Worm (Caenorhabditis elegans) whole organism, L2 larva: Measurements from ENCODE around the gene cdr-1.
"Not testable (repeated sequence)": the region's sequence is repeated elsewhere in the genome, so short reads cannot be mapped to it uniquely, and the experiment has no call there.

Experiments used
- C34F6.9 ChIP-seq: fragments of 150-350 bp; optimal IDR thresholded peaks from 2 replicates; lab custom pipeline; 2014; ENCODE audit warnings: missing biosample characterization, missing genetic modification characterization
- R02D3.7 ChIP-seq: fragments of 150-350 bp; optimal IDR thresholded peaks from 2 replicates; lab custom pipeline; 2014; ENCODE audit warnings: missing biosample characterization, missing genetic modification characterization
- Y55F3AM.14 ChIP-seq: fragments of 200-800 bp; sonication (Bioruptor generic); optimal IDR thresholded peaks from 2 replicates; lab custom pipeline; 2018; ENCODE audit warnings: mild to moderate bottlenecking, missing genetic modification characterization, missing compliant biosample characterization
- ZK546.5 ChIP-seq: sonication (generic microtip); optimal IDR thresholded peaks from 2 replicates; lab custom pipeline; 2017; ENCODE audit warnings: missing biosample characterization, missing genetic modification characterization
- alr-1 ChIP-seq: fragments of 150-350 bp; optimal IDR thresholded peaks from 2 replicates; lab custom pipeline; 2014; ENCODE audit warnings: missing biosample characterization, missing genetic modification characterization
- aly-2 ChIP-seq: fragments of 150-350 bp; optimal IDR thresholded peaks from 2 replicates; lab custom pipeline; 2014; ENCODE audit warnings: missing biosample characterization, missing genetic modification characterization
- ama-1 ChIP-seq: fragments of 150-350 bp; optimal IDR thresholded peaks from 2 replicates; lab custom pipeline; 2018; ENCODE audit warnings: inconsistent platforms
- blmp-1 ChIP-seq: sonication (generic microtip); optimal IDR thresholded peaks from 2 replicates; lab custom pipeline; 2017; ENCODE audit warnings: missing genetic modification characterization, mild to moderate bottlenecking, missing compliant biosample characterization, antibody characterized with exemption, moderate library complexity; ENCODE audit not compliant: insufficient read depth
- ceh-16 ChIP-seq: fragments of 150-350 bp; optimal IDR thresholded peaks from 2 replicates; lab custom pipeline; 2014; ENCODE audit warnings: missing biosample characterization, missing genetic modification characterization
- ceh-82 ChIP-seq: fragments of 150-350 bp; optimal IDR thresholded peaks from 2 replicates; lab custom pipeline; 2014; ENCODE audit warnings: missing biosample characterization, missing genetic modification characterization
- crh-2 ChIP-seq: sonication (generic microtip); optimal IDR thresholded peaks from 2 replicates; lab custom pipeline; 2017; ENCODE audit warnings: missing biosample characterization, missing genetic modification characterization
- dmd-4 ChIP-seq: sonication (generic microtip); optimal IDR thresholded peaks from 2 replicates; lab custom pipeline; 2017; ENCODE audit warnings: missing biosample characterization, missing genetic modification characterization
- egl-27 ChIP-seq: sonication (generic microtip); optimal IDR thresholded peaks from 3 replicates; lab custom pipeline; 2017; ENCODE audit warnings: missing biosample characterization, missing genetic modification reagents, missing genetic modification characterization
- elt-3 ChIP-seq: sonication (generic microtip); optimal IDR thresholded peaks from 2 replicates; lab custom pipeline; 2017; ENCODE audit warnings: missing biosample characterization, missing genetic modification characterization
- fos-1 ChIP-seq: fragments of 150-350 bp; optimal IDR thresholded peaks from 2 replicates; lab custom pipeline; 2014; ENCODE audit warnings: missing biosample characterization, missing genetic modification characterization
- gmeb-1 ChIP-seq: fragments of 150-350 bp; optimal IDR thresholded peaks from 2 replicates; lab custom pipeline; 2014; ENCODE audit warnings: missing biosample characterization, missing genetic modification characterization
- lin-39 ChIP-seq: fragments of 150-350 bp; optimal IDR thresholded peaks from 2 replicates; lab custom pipeline; 2014; ENCODE audit warnings: missing biosample characterization, missing genetic modification reagents, missing genetic modification characterization
- mbf-1 ChIP-seq: sonication (generic microtip); optimal IDR thresholded peaks from 2 replicates; lab custom pipeline; 2017; ENCODE audit warnings: missing biosample characterization, missing genetic modification characterization
- mdl-1 ChIP-seq, 2 experiments: fragments of 150-350 bp in 1 of 2; sonication (generic microtip) in 1 of 2; optimal IDR thresholded peaks; 2 replicates each; lab custom pipeline; 2017; ENCODE audit warnings: missing biosample characterization in 2 of 2, missing genetic modification characterization in 2 of 2
- nhr-10 ChIP-seq: sonication (generic microtip); optimal IDR thresholded peaks from 2 replicates; lab custom pipeline; 2017; ENCODE audit warnings: missing biosample characterization, missing genetic modification characterization
- nhr-11 ChIP-seq: fragments of 150-350 bp; optimal IDR thresholded peaks from 2 replicates; lab custom pipeline; 2014; ENCODE audit warnings: missing biosample characterization, missing genetic modification characterization
- nhr-129 ChIP-seq: fragments of 150-350 bp; optimal IDR thresholded peaks from 2 replicates; lab custom pipeline; 2014; ENCODE audit warnings: missing biosample characterization, missing genetic modification characterization
- nhr-21 ChIP-seq: fragments of 150-350 bp; optimal IDR thresholded peaks from 2 replicates; lab custom pipeline; 2014; ENCODE audit warnings: missing biosample characterization, missing genetic modification characterization
- nhr-23 ChIP-seq: fragments of 150-350 bp; optimal IDR thresholded peaks from 2 replicates; lab custom pipeline; 2014; ENCODE audit warnings: missing biosample characterization, missing genetic modification reagents, missing genetic modification characterization
- nhr-237 ChIP-seq: fragments of 150-350 bp; optimal IDR thresholded peaks from 2 replicates; lab custom pipeline; 2014; ENCODE audit warnings: missing biosample characterization, missing genetic modification characterization
- nhr-25 ChIP-seq: fragments of 150-350 bp; sonication (generic microtip); optimal IDR thresholded peaks from 3 replicates; lab custom pipeline; 2014; ENCODE audit warnings: missing biosample characterization, missing genetic modification characterization
- nhr-6 ChIP-seq: fragments of 150-350 bp; optimal IDR thresholded peaks from 2 replicates; lab custom pipeline; 2014; ENCODE audit warnings: missing biosample characterization, missing genetic modification characterization
- peb-1 ChIP-seq: fragments of 150-350 bp; optimal IDR thresholded peaks from 2 replicates; lab custom pipeline; 2014; ENCODE audit warnings: missing biosample characterization, missing genetic modification characterization
- sem-4 ChIP-seq: fragments of 150-350 bp; optimal IDR thresholded peaks from 2 replicates; lab custom pipeline; 2014; ENCODE audit warnings: missing biosample characterization, missing genetic modification reagents, missing genetic modification characterization
- skn-1 ChIP-seq: sonication (generic microtip); optimal IDR thresholded peaks from 2 replicates; lab custom pipeline; 2017; ENCODE audit warnings: missing biosample characterization, missing genetic modification characterization
- sma-3 ChIP-seq: sonication (generic microtip); optimal IDR thresholded peaks from 2 replicates; lab custom pipeline; 2016; ENCODE audit warnings: missing genetic modification reagents, missing genetic modification characterization, missing compliant biosample characterization
- sma-9 ChIP-seq, 2 experiments: fragments of 150-350 bp in 1 of 2; sonication (generic microtip) in 1 of 2; optimal IDR thresholded peaks; 2 replicates each; lab custom pipeline; 2014 to 2016; ENCODE audit warnings: missing genetic modification characterization in 2 of 2, mild to moderate bottlenecking in 1 of 2, missing biosample characterization in 1 of 2, missing compliant biosample characterization in 1 of 2, missing genetic modification reagents in 1 of 2, moderate library complexity in 1 of 2
- snpc-4 ChIP-seq: fragments of 150-350 bp; optimal IDR thresholded peaks from 2 replicates; lab custom pipeline; 2014; ENCODE audit warnings: missing biosample characterization, missing genetic modification characterization
- unc-39 ChIP-seq: fragments of 150-350 bp; optimal IDR thresholded peaks from 2 replicates; lab custom pipeline; 2014; ENCODE audit warnings: missing biosample characterization, missing genetic modification characterization
- unc-55 ChIP-seq: fragments of 150-350 bp; sonication (generic microtip); optimal IDR thresholded peaks from 3 replicates; lab custom pipeline; 2014; ENCODE audit warnings: missing biosample characterization, missing genetic modification reagents, missing genetic modification characterization
- unc-62 ChIP-seq: fragments of 150-350 bp; optimal IDR thresholded peaks from 2 replicates; lab custom pipeline; 2014; ENCODE audit warnings: missing biosample characterization, missing genetic modification reagents, missing genetic modification characterization
- zag-1 ChIP-seq: fragments of 150-350 bp; optimal IDR thresholded peaks from 2 replicates; lab custom pipeline; 2014; ENCODE audit warnings: missing biosample characterization, missing genetic modification characterization
- ztf-1 ChIP-seq: fragments of 200-800 bp; sonication (Bioruptor generic); conservative IDR thresholded peaks from 2 replicates; pipeline ENCODE4 v1.3.6; 2022; ENCODE audit warnings: missing genetic modification characterization, missing compliant biosample characterization

The cdr-1 gene

DNA sequence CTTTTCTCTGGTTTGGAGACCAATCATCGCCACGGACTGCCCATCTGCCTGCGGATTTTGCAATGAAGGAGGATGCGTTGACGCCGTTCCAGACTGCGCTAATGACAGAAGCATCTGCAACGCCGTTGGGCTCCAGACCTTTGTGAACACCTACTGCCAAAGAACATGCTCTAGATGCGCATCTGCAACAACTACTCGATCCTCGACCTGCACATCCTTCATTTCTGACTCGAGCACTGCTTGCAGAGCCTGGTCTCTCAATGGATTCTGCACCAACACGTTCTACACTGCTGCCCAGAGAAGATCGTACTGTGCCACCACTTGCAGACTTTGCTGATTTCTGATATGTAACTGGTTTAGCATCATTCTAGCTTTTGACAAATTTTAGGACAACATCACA lies 20.5 kb upstream of the cdr-1 start:
- TF ChIP-seq nhr-6: no peak
- TF ChIP-seq unc-39 (tag; lab: Kevin White, UChicago): no peak
- TF ChIP-seq Y55F3AM.14 (GFP tag; lab: Kevin White, UChicago): no peak
- no peak for TF ChIP-seq C34F6.9 (tag; lab: Kevin White, UChicago)
- no peak for TF ChIP-seq ceh-16 (tag; lab: Kevin White, UChicago)
- TF ChIP-seq gmeb-1 (tag; lab: Kevin White, UChicago): no peak
- TF ChIP-seq snpc-4 (tag; lab: Kevin White, UChicago): no peak
- TF ChIP-seq nhr-237 (tag; lab: Kevin White, UChicago): no peak
- TF ChIP-seq unc-62 (GFP tag; lab: Kevin White, UChicago): no peak
- TF ChIP-seq ama-1 (lab: Kevin White, UChicago): no peak

DNA sequence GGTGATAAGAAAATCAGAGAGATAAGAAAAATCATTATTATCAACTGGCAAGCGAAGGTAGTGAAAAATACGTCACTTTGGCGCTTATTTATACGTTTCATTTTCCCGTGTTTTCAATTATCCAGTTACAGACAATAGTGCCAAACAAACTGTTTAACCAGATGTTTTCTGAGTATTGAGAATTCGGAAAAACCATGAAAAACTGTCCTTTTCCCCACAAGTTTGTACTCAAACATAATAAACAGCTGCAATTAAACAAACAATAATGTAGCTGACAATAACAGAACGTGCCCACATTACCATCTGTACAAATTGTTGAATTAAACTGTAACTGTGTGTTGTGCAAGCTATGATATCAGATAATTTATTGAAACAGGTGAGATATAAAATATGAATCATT lies 15.6 kb upstream of the cdr-1 start, which contains the start of the genes F35E8.1 and F35E8.2:
TSS of gene F35E8.1 (minus strand) at position 101 of the 400 bp plus-strand sequence.
TSS of gene F35E8.2 (plus strand) at position 132 of the 400 bp plus-strand sequence.
- not testable (repeated sequence) for TF ChIP-seq nhr-23 (tag; lab: Kevin White, UChicago); mbf-1; aly-2

- TF ChIP-seq nhr-237 (tag; lab: Kevin White, UChicago) (no peak), unc-39 (tag; lab: Kevin White, UChicago) (no peak), R02D3.7 (tag; lab: Kevin White, UChicago) (no peak), ceh-16 (tag; lab: Kevin White, UChicago) (no peak), mdl-1 (tag; optimal IDR thresholded peaks at IDR 0.05; lab: Kevin White, UChicago) (no peak), egl-27 (no peak), elt-3 (tag; lab: Kevin White, UChicago) (no peak), sem-4 (tag; lab: Kevin White, UChicago) (no peak), Y55F3AM.14 (GFP tag; lab: Kevin White, UChicago) (no peak), nhr-6 (no peak), nhr-129 (tag; lab: Kevin White, UChicago) (no peak), ama-1 (lab: Kevin White, UChicago) (no peak), nhr-10 (no peak), sma-9 (GFP tag; optimal IDR thresholded peaks at IDR 0.05; lab: Kevin White, UChicago) (no peak), sma-9 (tag; optimal IDR thresholded peaks at IDR 0.05; lab: Kevin White, UChicago) (no peak), C34F6.9 (tag; lab: Kevin White, UChicago) (no peak), lin-39 (tag; lab: Kevin White, UChicago) (no peak), dmd-4 (no peak), nhr-21 (tag; lab: Kevin White, UChicago) (no peak), zag-1 (tag; lab: Kevin White, UChicago) (no peak)
Measured at ce11 chrV:15911848-15912247, 9.3 kb upstream of the cdr-1 start, which contains the start of gene F35E8.6. Gene F35E8.6, plus strand, starts transcription at chrV:15912148.

DNA sequence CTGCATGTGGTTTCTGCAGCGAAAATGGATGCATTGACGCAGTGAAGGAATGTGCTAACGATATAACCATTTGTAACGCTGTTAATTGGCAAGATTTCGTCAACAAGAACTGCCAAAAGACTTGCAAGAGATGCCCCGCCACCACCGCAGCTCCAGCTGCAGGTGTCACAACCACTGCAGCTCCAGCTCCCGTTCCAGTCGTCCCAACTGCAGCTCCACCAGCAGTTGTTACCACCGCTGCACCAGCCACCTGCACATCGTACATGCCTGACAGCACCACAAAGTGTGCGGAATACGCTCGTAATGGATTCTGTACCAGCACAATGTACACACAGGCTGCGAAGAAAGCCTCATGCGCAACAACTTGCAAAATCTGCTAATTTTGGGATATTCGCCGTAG lies 8.4 kb upstream of the cdr-1 start:
- TF ChIP-seq alr-1 (tag; lab: Kevin White, UChicago) (no peak), zag-1 (tag; lab: Kevin White, UChicago) (no peak), nhr-11 (no peak), mdl-1 (tag; optimal IDR thresholded peaks at IDR 0.05; lab: Kevin White, UChicago) (no peak), snpc-4 (tag; lab: Kevin White, UChicago) (no peak), nhr-129 (tag; lab: Kevin White, UChicago) (no peak), egl-27 (no peak), peb-1 (tag; lab: Kevin White, UChicago) (no peak), blmp-1 (no peak), skn-1 (no peak), ceh-82 (tag; lab: Kevin White, UChicago) (no peak), nhr-21 (tag; lab: Kevin White, UChicago) (no peak), ama-1 (lab: Kevin White, UChicago) (no peak), nhr-23 (tag; lab: Kevin White, UChicago) (no peak), crh-2 (tag; lab: Kevin White, UChicago) (no peak), nhr-25 (tag; lab: Kevin White, UChicago) (no peak), ceh-16 (tag; lab: Kevin White, UChicago) (no peak), unc-62 (GFP tag; lab: Kevin White, UChicago) (no peak)

DNA sequence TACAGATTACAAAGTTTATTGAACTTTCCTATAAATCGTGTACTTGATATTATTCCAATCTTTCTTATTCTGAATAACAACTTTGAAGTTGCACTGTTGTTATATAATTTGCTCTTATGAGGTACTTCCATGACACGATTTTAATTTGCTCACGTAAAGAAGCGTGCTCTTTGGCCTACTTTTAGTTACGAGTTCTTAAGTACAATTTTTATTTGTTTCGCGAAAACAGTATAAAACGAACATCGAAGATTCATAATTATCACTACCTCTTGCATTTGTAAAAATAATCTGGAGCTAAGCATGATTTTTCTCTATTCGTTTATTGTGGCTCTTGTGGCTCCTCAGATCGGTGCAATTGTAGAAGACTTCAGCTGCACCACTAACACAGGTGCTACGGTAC lies 7.4 kb upstream of the cdr-1 start, which contains the start of gene F35E8.7:
TSS of gene F35E8.7 (plus strand) at position 301 of the 400 bp plus-strand sequence.
- TF ChIP-seq ZK546.5 (tag; lab: Kevin White, UChicago): no peak
- no peak for TF ChIP-seq gmeb-1 (tag; lab: Kevin White, UChicago)
- TF ChIP-seq sma-3: no peak
- TF ChIP-seq mdl-1 (tag; optimal IDR thresholded peaks at IDR 0.05; lab: Kevin White, UChicago): no peak
- no peak for TF ChIP-seq nhr-129 (tag; lab: Kevin White, UChicago)
- TF ChIP-seq unc-55 (GFP tag; lab: Kevin White, UChicago): no peak
- no peak for TF ChIP-seq ztf-1 (GFP tag; lab: Robert Waterston, UW)
- TF ChIP-seq aly-2: no peak
- no peak for TF ChIP-seq zag-1 (tag; lab: Kevin White, UChicago)
- no peak for TF ChIP-seq alr-1 (tag; lab: Kevin White, UChicago)
- no peak for TF ChIP-seq C34F6.9 (tag; lab: Kevin White, UChicago)
- no peak for TF ChIP-seq nhr-6
- TF ChIP-seq fos-1 (tag; lab: Kevin White, UChicago): no peak
- TF ChIP-seq skn-1: no peak
- no peak for TF ChIP-seq mbf-1
- TF ChIP-seq, all 48 proteins: peak for 0
